Fruit fly (Drosophila melanogaster) whole organism, pupa: ENCODE data around the gene bnb.
A peak's percentile ranks its signal among the peaks of the same experiment; 100 is the strongest.

Experiments
- CG10348 ChIP-seq: fragments of 200-800 bp; sonication (Bioruptor generic); IDR thresholded peaks from 2 replicates; pipeline ENCODE4 v1.3.6; 2022; ENCODE audit warnings: missing biosample characterization, missing genetic modification characterization
- CG12605 ChIP-seq: fragments of 200-800 bp; sonication (Bioruptor generic); IDR thresholded peaks from 2 replicates; pipeline ENCODE4 v1.3.6; 2022; ENCODE audit warnings: missing biosample characterization, missing genetic modification characterization
- CG13204 ChIP-seq: fragments of 200-800 bp; sonication (Bioruptor generic); optimal IDR thresholded peaks from 2 replicates; lab custom pipeline; 2018; ENCODE audit warnings: missing biosample characterization, mild to moderate bottlenecking, missing genetic modification characterization, moderate library complexity
- CG14655 ChIP-seq: fragments of 200-800 bp; sonication (Bioruptor generic); optimal IDR thresholded peaks from 3 replicates; lab custom pipeline; 2017; ENCODE audit warnings: mild to moderate bottlenecking, missing biosample characterization, missing genetic modification reagents, missing genetic modification characterization
- CG15710 ChIP-seq: fragments of 200-800 bp; sonication (Bioruptor generic); optimal IDR thresholded peaks from 2 replicates; lab custom pipeline; 2018; ENCODE audit warnings: missing biosample characterization, mild to moderate bottlenecking, missing genetic modification characterization, moderate library complexity
- CG17806 ChIP-seq: fragments of 200-800 bp; sonication (Bioruptor generic); optimal IDR thresholded peaks from 2 replicates; lab custom pipeline; 2018; ENCODE audit warnings: missing biosample characterization, mild to moderate bottlenecking, missing genetic modification characterization, moderate library complexity
- CG32121 ChIP-seq: fragments of 200-800 bp; sonication (Bioruptor generic); IDR thresholded peaks from 2 replicates; pipeline ENCODE4 v1.3.6; 2022; ENCODE audit warnings: missing biosample characterization, missing genetic modification characterization
- CG34367 ChIP-seq: fragments of 200-800 bp; sonication (Bioruptor generic); optimal IDR thresholded peaks from 2 replicates; lab custom pipeline; 2018; ENCODE audit warnings: missing biosample characterization, mild to moderate bottlenecking, missing genetic modification characterization
- CG4496 ChIP-seq: fragments of 200-800 bp; sonication (Bioruptor generic); IDR thresholded peaks from 3 replicates; pipeline ENCODE4 v1.3.6; 2022; ENCODE audit warnings: missing biosample characterization, missing genetic modification characterization
- CG8159 ChIP-seq: fragments of 200-800 bp; sonication (Bioruptor generic); optimal IDR thresholded peaks from 3 replicates; lab custom pipeline; 2018; ENCODE audit warnings: missing biosample characterization, mild to moderate bottlenecking, missing genetic modification characterization, moderate library complexity
- CG8301 ChIP-seq: fragments of 200-800 bp; sonication (Bioruptor generic); optimal IDR thresholded peaks from 2 replicates; lab custom pipeline; 2018; ENCODE audit warnings: missing biosample characterization, mild to moderate bottlenecking, missing genetic modification characterization
- CG9948 ChIP-seq: fragments of 200-800 bp; sonication (Bioruptor generic); optimal IDR thresholded peaks from 2 replicates; lab custom pipeline; 2018; ENCODE audit warnings: missing biosample characterization, mild to moderate bottlenecking, missing genetic modification characterization, moderate library complexity
- D1 ChIP-seq: fragments of 200-800 bp; sonication (Bioruptor generic); optimal IDR thresholded peaks from 2 replicates; lab custom pipeline; 2018; ENCODE audit warnings: missing biosample characterization, mild to moderate bottlenecking, missing genetic modification characterization, moderate library complexity
- EcR ChIP-seq: fragments of 200-800 bp; sonication (Bioruptor generic); optimal IDR thresholded peaks from 3 replicates; lab custom pipeline; 2019; ENCODE audit warnings: missing biosample characterization, missing genetic modification characterization, mild to moderate bottlenecking, moderate library complexity, missing genetic modification reagents
- Ets98B ChIP-seq: fragments of 200-800 bp; sonication (Bioruptor generic); IDR thresholded peaks from 2 replicates; pipeline ENCODE4 v1.3.6; 2022; ENCODE audit warnings: missing biosample characterization, missing genetic modification characterization
- Pif1A ChIP-seq: fragments of 200-800 bp; sonication (Bioruptor generic); optimal IDR thresholded peaks from 3 replicates; lab custom pipeline; 2016; ENCODE audit warnings: missing biosample characterization, missing genetic modification characterization
- Pif1B ChIP-seq: fragments of 200-800 bp; sonication (Bioruptor generic); optimal IDR thresholded peaks from 3 replicates; lab custom pipeline; 2016; ENCODE audit warnings: missing biosample characterization, missing genetic modification characterization
- Snoo ChIP-seq: fragments of 200-800 bp; sonication (Bioruptor generic); optimal IDR thresholded peaks from 3 replicates; lab custom pipeline; 2017; ENCODE audit warnings: missing biosample characterization, mild to moderate bottlenecking, missing genetic modification characterization, inconsistent platforms
- fd96Ca ChIP-seq: fragments of 200-800 bp; sonication (Bioruptor generic); IDR thresholded peaks from 3 replicates; pipeline ENCODE4 v1.3.6; 2022; ENCODE audit warnings: missing biosample characterization, missing genetic modification characterization
- gl ChIP-seq: fragments of 200-800 bp; sonication (Bioruptor generic); optimal IDR thresholded peaks from 2 replicates; lab custom pipeline; 2018; ENCODE audit warnings: missing biosample characterization, mild to moderate bottlenecking, missing genetic modification characterization
- rn ChIP-seq: fragments of 200-800 bp; sonication (Bioruptor generic); IDR thresholded peaks from 2 replicates; pipeline ENCODE4 v1.3.6; 2022; ENCODE audit warnings: missing biosample characterization, missing genetic modification characterization

The bnb gene

dm6 chrX:18805036-18805435 lies 7.5 kb upstream of the bnb start:
- TF ChIP-seq CG12605 (GFP tag; lab: Robert Waterston, UW) (no peak), CG8159 (tag; lab: Kevin White, UChicago) (no peak), Snoo (tag; lab: Kevin White, UChicago) (no peak), gl (tag; lab: Kevin White, UChicago) (no peak), CG4496 (GFP tag; lab: Robert Waterston, UW) (no peak), CG10348 (GFP tag; lab: Robert Waterston, UW) (no peak), CG17806 (tag; lab: Kevin White, UChicago) (no peak), Ets98B (GFP tag; lab: Robert Waterston, UW) (no peak), CG8301 (tag; lab: Kevin White, UChicago) (no peak), CG9948 (tag; lab: Kevin White, UChicago) (no peak), Pif1B (GFP tag; lab: Kevin White, UChicago) (no peak), Pif1A (GFP tag; lab: Kevin White, UChicago) (no peak)

- TF ChIP-seq Pif1A (GFP tag; lab: Kevin White, UChicago) = no peak
- peak; percentile 89 for TF ChIP-seq EcR (GFP tag; lab: Kevin White, UChicago)
- TF ChIP-seq CG8159 (tag; lab: Kevin White, UChicago) = no peak
- TF ChIP-seq rn = no peak
- no peak for TF ChIP-seq CG4496 (GFP tag; lab: Robert Waterston, UW)
Measured at dm6 chrX:18801293-18801692, 3.8 kb upstream of the bnb start.

- TF ChIP-seq CG8301 (tag; lab: Kevin White, UChicago) (peak; percentile 74), fd96Ca (GFP tag; lab: Robert Waterston, UW) (peak; percentile 13; the same call in 1 of the 3 replicates), CG14655 (GFP tag; lab: Kevin White, UChicago) (peak; percentile 85), D1 (tag; lab: Kevin White, UChicago) (no peak), CG15710 (tag; lab: Kevin White, UChicago) (peak; percentile 52), CG12605 (GFP tag; lab: Robert Waterston, UW) (peak; percentile 29; the same call in 1 of the 2 replicates), Pif1A (GFP tag; lab: Kevin White, UChicago) (peak; percentile 57), Snoo (tag; lab: Kevin White, UChicago) (no peak), rn (no peak), EcR (GFP tag; lab: Kevin White, UChicago) (no peak), Ets98B (GFP tag; lab: Robert Waterston, UW) (no peak), CG8159 (tag; lab: Kevin White, UChicago) (peak; percentile 59), CG34367 (peak; percentile 65), CG4496 (GFP tag; lab: Robert Waterston, UW) (peak; percentile 58), CG13204 (GFP tag; lab: Kevin White, UChicago) (no peak), CG17806 (tag; lab: Kevin White, UChicago) (peak; percentile 68), gl (tag; lab: Kevin White, UChicago) (peak; percentile 14), Pif1B (GFP tag; lab: Kevin White, UChicago) (peak; percentile 50), CG32121 (GFP tag; lab: Robert Waterston, UW) (no peak), CG9948 (tag; lab: Kevin White, UChicago) (peak; percentile 81), CG10348 (GFP tag; lab: Robert Waterston, UW) (no peak)
Measured at dm6 chrX:18800167-18800566, 2.7 kb upstream of the bnb start.

- TF ChIP-seq CG4496 (GFP tag; lab: Robert Waterston, UW) (no peak), CG32121 (GFP tag; lab: Robert Waterston, UW) (no peak), CG12605 (GFP tag; lab: Robert Waterston, UW) (no peak), Ets98B (GFP tag; lab: Robert Waterston, UW) (no peak), fd96Ca (GFP tag; lab: Robert Waterston, UW) (no peak), Snoo (tag; lab: Kevin White, UChicago) (no peak), CG10348 (GFP tag; lab: Robert Waterston, UW) (no peak), CG8301 (tag; lab: Kevin White, UChicago) (no peak)
Measured at dm6 chrX:18799307-18799855, 1.9 kb upstream of the bnb start.

dm6 chrX:18791368-18791767 lies 6.1 kb downstream of the bnb start, which contains the start of gene Atg101:
Atg101 (plus strand) TSS chrX:18791668.
- no peak for TF ChIP-seq CG15710 (tag; lab: Kevin White, UChicago)
- no peak for TF ChIP-seq CG4496 (GFP tag; lab: Robert Waterston, UW)
- TF ChIP-seq fd96Ca (GFP tag; lab: Robert Waterston, UW) = no peak
- TF ChIP-seq CG32121 (GFP tag; lab: Robert Waterston, UW) = no peak
- no peak for TF ChIP-seq rn
- no peak for TF ChIP-seq D1 (tag; lab: Kevin White, UChicago)
- TF ChIP-seq CG8159 (tag; lab: Kevin White, UChicago) = no peak
- TF ChIP-seq Ets98B (GFP tag; lab: Robert Waterston, UW) = no peak
- TF ChIP-seq Pif1B (GFP tag; lab: Kevin White, UChicago) = no peak
- no peak for TF ChIP-seq gl (tag; lab: Kevin White, UChicago)
- TF ChIP-seq CG17806 (tag; lab: Kevin White, UChicago) = no peak
- no peak for TF ChIP-seq CG9948 (tag; lab: Kevin White, UChicago)
- TF ChIP-seq CG14655 (GFP tag; lab: Kevin White, UChicago) = no peak
- no peak for TF ChIP-seq Snoo (tag; lab: Kevin White, UChicago)
- no peak for TF ChIP-seq CG34367
- TF ChIP-seq Pif1A (GFP tag; lab: Kevin White, UChicago) = no peak
